Worm (Caenorhabditis elegans) whole organism, midembryonic: ENCODE measurements around the gene ckc-1.

Experiments
- T22C8.4 ChIP-seq: fragments of 200-800 bp; sonication (Bioruptor generic); IDR thresholded peaks from 2 replicates; pipeline ENCODE4 v1.3.6; 2022; ENCODE audit warnings: missing genetic modification characterization, missing compliant biosample characterization
- flt-1 ChIP-seq: fragments of 200-800 bp; sonication (Bioruptor generic); IDR thresholded peaks from 2 replicates; pipeline ENCODE4 v1.3.6; 2022; ENCODE audit warnings: missing genetic modification characterization, missing compliant biosample characterization
- klf-2 ChIP-seq: fragments of 200-800 bp; sonication (Bioruptor generic); conservative IDR thresholded peaks from 2 replicates; pipeline ENCODE4 v1.3.6; 2022; ENCODE audit warnings: missing genetic modification reagents, missing genetic modification characterization, missing compliant biosample characterization
- med-1 ChIP-seq: sonication (generic microtip); optimal IDR thresholded peaks from 2 replicates; lab custom pipeline; 2017; ENCODE audit warnings: missing genetic modification characterization, mild to moderate bottlenecking, missing compliant biosample characterization, antibody characterized with exemption, missing genetic modification reagents; ENCODE audit not compliant: insufficient read depth
- ztf-23 ChIP-seq: fragments of 200-800 bp; sonication (Bioruptor generic); IDR thresholded peaks from 2 replicates; pipeline ENCODE4 v1.3.6; 2022; ENCODE audit warnings: missing genetic modification reagents, missing genetic modification characterization, missing compliant biosample characterization
- ztf-29 ChIP-seq: fragments of 200-800 bp; sonication (Bioruptor generic); IDR thresholded peaks from 2 replicates; pipeline ENCODE4 v1.3.6; 2022; ENCODE audit warnings: missing genetic modification reagents, missing genetic modification characterization, missing compliant biosample characterization

DNA sequence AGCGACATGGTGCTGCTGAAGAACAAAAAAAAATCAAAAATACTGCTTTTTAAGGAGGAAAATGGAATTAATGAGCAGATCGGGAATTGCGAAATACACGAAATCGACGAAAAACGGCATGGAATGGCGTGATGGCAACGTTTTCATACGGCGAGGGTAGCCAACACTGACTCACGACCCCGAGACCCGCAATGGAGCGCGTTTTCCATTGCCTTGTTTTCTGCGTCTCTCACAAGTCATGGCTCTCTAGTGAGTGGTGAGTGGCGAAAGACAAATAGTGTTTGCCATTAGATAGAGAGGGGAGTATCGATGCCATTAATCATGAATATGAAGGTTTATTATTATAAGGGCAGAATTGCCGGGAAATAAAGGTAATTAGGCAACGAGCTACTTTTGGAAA lies 29.3 kb downstream of the ckc-1 start, which contains the start of gene C18B2.4:
- no peak for TF ChIP-seq ztf-23 (GFP tag; lab: Robert Waterston, UW)
- no peak for TF ChIP-seq klf-2 (GFP tag; lab: Robert Waterston, UW)
- no peak for TF ChIP-seq med-1 (GFP tag; lab: Kevin White, UChicago)
- TF ChIP-seq ztf-29 (GFP tag; lab: Robert Waterston, UW) = no peak
- no peak for TF ChIP-seq T22C8.4 (GFP tag; lab: Robert Waterston, UW)
- no peak for TF ChIP-seq flt-1 (GFP tag; lab: Robert Waterston, UW)
